Fruit fly (Drosophila melanogaster) whole organism, embryonic: ENCODE measurements around the gene CG12951.
A peak's percentile ranks its signal among the peaks of the same experiment; 100 is the strongest.

Experiments used
- Adf1 ChIP-seq: fragments of 200-800 bp; sonication (Bioruptor generic); IDR thresholded peaks from 2 replicates; pipeline ENCODE4 v1.3.6; 2022; ENCODE audit warnings: missing biosample characterization, missing genetic modification characterization
- BEAF-32 ChIP-seq: fragments of 200-800 bp; sonication (Bioruptor generic); optimal IDR thresholded peaks from 3 replicates; lab custom pipeline; 2017; ENCODE audit warnings: missing biosample characterization, missing genetic modification characterization, mild to moderate bottlenecking, moderate library complexity, missing genetic modification reagents
- CG13123 ChIP-seq: fragments of 200-800 bp; sonication (Bioruptor generic); optimal IDR thresholded peaks from 2 replicates; lab custom pipeline; 2016; ENCODE audit warnings: missing biosample characterization, missing genetic modification characterization
- CG13296 ChIP-seq: fragments of 200-800 bp; sonication (Bioruptor generic); optimal IDR thresholded peaks from 3 replicates; lab custom pipeline; 2018; ENCODE audit warnings: missing biosample characterization, mild to moderate bottlenecking, missing genetic modification characterization
- CG14667 ChIP-seq: fragments of 200-800 bp; sonication (Bioruptor generic); IDR thresholded peaks from 2 replicates; pipeline ENCODE4 v1.3.6; 2022; ENCODE audit warnings: missing biosample characterization, missing genetic modification characterization
- CG1647 ChIP-seq: fragments of 200-800 bp; sonication (Bioruptor generic); optimal IDR thresholded peaks from 3 replicates; lab custom pipeline; 2016; ENCODE audit warnings: missing biosample characterization, missing genetic modification characterization
- CG18764 ChIP-seq: fragments of 200-800 bp; sonication (Bioruptor generic); optimal IDR thresholded peaks from 3 replicates; lab custom pipeline; 2016; ENCODE audit warnings: missing biosample characterization, missing genetic modification characterization
- CG2116 ChIP-seq: fragments of 200-800 bp; sonication (Bioruptor generic); optimal IDR thresholded peaks from 3 replicates; lab custom pipeline; 2018; ENCODE audit warnings: missing biosample characterization, mild to moderate bottlenecking, missing genetic modification characterization
- CG34376 ChIP-seq: fragments of 200-800 bp; sonication (Bioruptor generic); optimal IDR thresholded peaks from 2 replicates; lab custom pipeline; 2018; ENCODE audit warnings: missing biosample characterization, mild to moderate bottlenecking, missing genetic modification characterization
- CG3838 ChIP-seq: fragments of 200-800 bp; sonication (Bioruptor generic); optimal IDR thresholded peaks from 3 replicates; lab custom pipeline; 2016; ENCODE audit warnings: missing biosample characterization, missing genetic modification characterization
- CG3847 ChIP-seq: fragments of 200-800 bp; sonication (Bioruptor generic); IDR thresholded peaks from 2 replicates; pipeline ENCODE4 v1.3.6; 2022; ENCODE audit warnings: missing biosample characterization, missing genetic modification characterization
- CG43689 ChIP-seq: fragments of 200-800 bp; sonication (Bioruptor generic); IDR thresholded peaks from 2 replicates; pipeline ENCODE4 v1.3.6; 2022; ENCODE audit warnings: missing biosample characterization, missing genetic modification characterization
- CG4707 ChIP-seq: fragments of 200-800 bp; sonication (Bioruptor generic); optimal IDR thresholded peaks from 2 replicates; lab custom pipeline; 2018; ENCODE audit warnings: missing biosample characterization, mild to moderate bottlenecking, missing genetic modification characterization, moderate library complexity
- CG6683 ChIP-seq: fragments of 200-800 bp; sonication (Bioruptor generic); optimal IDR thresholded peaks from 2 replicates; lab custom pipeline; 2017; ENCODE audit warnings: missing biosample characterization, mild to moderate bottlenecking, missing genetic modification characterization, missing genetic modification reagents
- CG6765 ChIP-seq: fragments of 200-800 bp; sonication (Bioruptor generic); optimal IDR thresholded peaks from 3 replicates; lab custom pipeline; 2017; ENCODE audit warnings: missing biosample characterization, mild to moderate bottlenecking, missing genetic modification characterization
- CG7271 ChIP-seq: fragments of 200-800 bp; sonication (Bioruptor generic); optimal IDR thresholded peaks from 2 replicates; lab custom pipeline; 2018; ENCODE audit warnings: missing biosample characterization, mild to moderate bottlenecking, missing genetic modification characterization, moderate library complexity
- CG7372 ChIP-seq: fragments of 200-800 bp; sonication (Bioruptor generic); IDR thresholded peaks from 2 replicates; pipeline ENCODE4 v1.3.6; 2022; ENCODE audit warnings: missing biosample characterization, missing genetic modification characterization
- CG9817 ChIP-seq: fragments of 200-800 bp; sonication (Bioruptor generic); optimal IDR thresholded peaks from 2 replicates; lab custom pipeline; 2018; ENCODE audit warnings: missing biosample characterization, mild to moderate bottlenecking, missing genetic modification characterization, moderate library complexity
- CHES-1-like ChIP-seq: fragments of 200-800 bp; sonication (Bioruptor generic); optimal IDR thresholded peaks from 2 replicates; lab custom pipeline; 2016; ENCODE audit warnings: missing biosample characterization, missing genetic modification characterization
- HLH3B ChIP-seq: fragments of 200-800 bp; sonication (Bioruptor generic); IDR thresholded peaks from 2 replicates; pipeline ENCODE4 v1.3.6; 2022; ENCODE audit warnings: missing biosample characterization, missing genetic modification characterization
- HLH54F ChIP-seq: fragments of 200-800 bp; sonication (Bioruptor generic); optimal IDR thresholded peaks from 3 replicates; lab custom pipeline; 2016; ENCODE audit warnings: missing biosample characterization, missing genetic modification characterization
- Hr78 ChIP-seq, 2 experiments: fragments of 200-800 bp in 1 of 2; fragments of >200 bp in 1 of 2; sonication (Bioruptor generic) in 1 of 2; optimal IDR thresholded peaks; 2 replicates each; lab custom pipeline; 2017 to 2019; ENCODE audit warnings: missing biosample characterization in 2 of 2, missing genetic modification characterization in 2 of 2, mild to moderate bottlenecking in 1 of 2, moderate library complexity in 1 of 2
- Mes4 ChIP-seq: fragments of 200-800 bp; sonication (Bioruptor generic); optimal IDR thresholded peaks from 2 replicates; lab custom pipeline; 2016; ENCODE audit warnings: missing biosample characterization, missing genetic modification characterization
- Vsx1 ChIP-seq: fragments of 200-800 bp; sonication (Bioruptor generic); optimal IDR thresholded peaks from 2 replicates; lab custom pipeline; 2017; ENCODE audit warnings: missing biosample characterization, mild to moderate bottlenecking, missing genetic modification characterization, missing genetic modification reagents
- YL-1 ChIP-seq: fragments of 200-800 bp; sonication (Bioruptor generic); optimal IDR thresholded peaks from 3 replicates; lab custom pipeline; 2017; ENCODE audit warnings: missing biosample characterization, mild to moderate bottlenecking, missing genetic modification characterization
- ash1 ChIP-seq: fragments of 200-800 bp; sonication (Bioruptor generic); optimal IDR thresholded peaks from 2 replicates; lab custom pipeline; 2018; ENCODE audit warnings: missing biosample characterization, mild to moderate bottlenecking, missing genetic modification characterization
- bigmax ChIP-seq: fragments of 200-800 bp; sonication (Bioruptor generic); optimal IDR thresholded peaks from 2 replicates; lab custom pipeline; 2018; ENCODE audit warnings: missing biosample characterization, mild to moderate bottlenecking, missing genetic modification characterization
- bowl ChIP-seq: fragments of 200-800 bp; sonication (Bioruptor generic); IDR thresholded peaks from 2 replicates; pipeline ENCODE4 v1.3.6; 2022; ENCODE audit warnings: missing biosample characterization, missing genetic modification characterization
- cg ChIP-seq: fragments of 200-800 bp; sonication (Bioruptor generic); optimal IDR thresholded peaks from 3 replicates; lab custom pipeline; 2019; ENCODE audit warnings: missing biosample characterization, mild to moderate bottlenecking, missing genetic modification characterization, moderate library complexity
- crp ChIP-seq, 2 experiments: fragments of 200-800 bp; sonication (Bioruptor generic); optimal IDR thresholded peaks; 2 replicates in 1 of 2; 3 replicates in 1 of 2; lab custom pipeline; 2017; ENCODE audit warnings: missing biosample characterization in 2 of 2, missing genetic modification characterization in 2 of 2, mild to moderate bottlenecking in 1 of 2, moderate library complexity in 1 of 2
- danr ChIP-seq: fragments of 200-800 bp; sonication (Bioruptor generic); IDR thresholded peaks from 2 replicates; pipeline ENCODE4 v1.3.6; 2022; ENCODE audit warnings: missing biosample characterization, missing genetic modification characterization
- dati ChIP-seq: fragments of 200-800 bp; sonication (Bioruptor generic); IDR thresholded peaks from 2 replicates; pipeline ENCODE4 v1.3.6; 2022; ENCODE audit warnings: missing biosample characterization, missing genetic modification characterization
- dmrt11E ChIP-seq: fragments of 200-800 bp; sonication (Bioruptor generic); optimal IDR thresholded peaks from 3 replicates; lab custom pipeline; 2018; ENCODE audit warnings: missing biosample characterization, mild to moderate bottlenecking, missing genetic modification characterization, moderate library complexity
- eyg ChIP-seq: fragments of 200-800 bp; sonication (Bioruptor generic); optimal IDR thresholded peaks from 3 replicates; lab custom pipeline; 2016; ENCODE audit warnings: missing biosample characterization, missing genetic modification characterization
- gt ChIP-seq: fragments of 200-800 bp; sonication (Bioruptor generic); IDR thresholded peaks from 2 replicates; pipeline ENCODE4 v1.3.6; 2022; ENCODE audit warnings: missing biosample characterization, missing genetic modification characterization
- inv ChIP-seq: fragments of 200-800 bp; sonication (Bioruptor generic); IDR thresholded peaks from 2 replicates; pipeline ENCODE4 v1.3.6; 2022; ENCODE audit warnings: missing biosample characterization, missing genetic modification characterization; ENCODE audit not compliant: partially characterized antibody
- jing ChIP-seq: fragments of 200-800 bp; sonication (Bioruptor generic); optimal IDR thresholded peaks from 2 replicates; lab custom pipeline; 2018; ENCODE audit warnings: missing biosample characterization, mild to moderate bottlenecking, missing genetic modification characterization
- kah ChIP-seq: fragments of 200-800 bp; sonication (Bioruptor generic); optimal IDR thresholded peaks from 2 replicates; lab custom pipeline; 2018; ENCODE audit warnings: missing biosample characterization, mild to moderate bottlenecking, missing genetic modification characterization
- mirr ChIP-seq: fragments of 200-800 bp; sonication (Bioruptor generic); optimal IDR thresholded peaks from 3 replicates; lab custom pipeline; 2018; ENCODE audit warnings: missing biosample characterization, mild to moderate bottlenecking, missing genetic modification characterization
- nerfin-1 ChIP-seq: fragments of 200-800 bp; sonication (Bioruptor generic); optimal IDR thresholded peaks from 3 replicates; lab custom pipeline; 2019; ENCODE audit warnings: missing biosample characterization, mild to moderate bottlenecking, missing genetic modification characterization, moderate library complexity
- peb ChIP-seq: fragments of 200-800 bp; sonication (Bioruptor generic); IDR thresholded peaks from 2 replicates; pipeline ENCODE4 v1.3.6; 2022; ENCODE audit warnings: missing biosample characterization, missing genetic modification characterization
- pho ChIP-seq: fragments of 200-800 bp; sonication (Bioruptor generic); optimal IDR thresholded peaks from 2 replicates; lab custom pipeline; 2016; ENCODE audit warnings: missing biosample characterization, missing genetic modification characterization
- pros ChIP-seq: fragments of 200-800 bp; sonication (Bioruptor generic); optimal IDR thresholded peaks from 3 replicates; lab custom pipeline; 2019; ENCODE audit warnings: missing biosample characterization, mild to moderate bottlenecking, missing genetic modification characterization, moderate library complexity
- ranshi ChIP-seq: fragments of 200-800 bp; sonication (Bioruptor generic); IDR thresholded peaks from 2 replicates; pipeline ENCODE4 v1.3.6; 2022; ENCODE audit warnings: missing biosample characterization, missing genetic modification characterization
- ro ChIP-seq: fragments of 200-800 bp; sonication (Bioruptor generic); IDR thresholded peaks from 2 replicates; pipeline ENCODE4 v1.3.6; 2022; ENCODE audit warnings: missing biosample characterization, missing genetic modification characterization
- slbo ChIP-seq: fragments of 200-800 bp; sonication (Bioruptor generic); IDR thresholded peaks from 2 replicates; pipeline ENCODE4 v1.3.6; 2022; ENCODE audit warnings: missing biosample characterization, missing genetic modification characterization
- sna ChIP-seq: fragments of 200-800 bp; sonication (Bioruptor generic); IDR thresholded peaks from 2 replicates; pipeline ENCODE4 v1.3.6; 2022; ENCODE audit warnings: missing biosample characterization, missing genetic modification characterization; ENCODE audit not compliant: partially characterized antibody
- stwl ChIP-seq: fragments of 200-800 bp; sonication (Bioruptor generic); optimal IDR thresholded peaks from 3 replicates; lab custom pipeline; 2018; ENCODE audit warnings: missing biosample characterization, mild to moderate bottlenecking, missing genetic modification characterization, moderate library complexity
- wor ChIP-seq: fragments of 200-800 bp; sonication (Bioruptor generic); IDR thresholded peaks from 2 replicates; pipeline ENCODE4 v1.3.6; 2022; ENCODE audit warnings: missing biosample characterization, missing genetic modification characterization

Gene CG12951

dm6 chr3R:9351415-9352379, 21.6 kb upstream of the CG12951 start (continued):
- TF ChIP-seq Mes4 (GFP tag; lab: Kevin White, UChicago) (no peak), CG4707 (no peak), inv (GFP tag; lab: Robert Waterston, UW) (no peak), eyg (GFP tag; lab: Kevin White, UChicago) (peak; percentile 72), CHES-1-like (GFP tag; lab: Kevin White, UChicago) (peak; percentile 59), CG34376 (GFP tag; lab: Kevin White, UChicago) (peak; percentile 66), slbo (GFP tag; lab: Robert Waterston, UW) (no peak), danr (GFP tag; lab: Robert Waterston, UW) (no peak), HLH3B (GFP tag; lab: Robert Waterston, UW) (no peak), BEAF-32 (GFP tag; lab: Kevin White, UChicago) (no peak), gt (GFP tag; lab: Robert Waterston, UW) (no peak), CG6765 (GFP tag; lab: Kevin White, UChicago) (peak; percentile 77), YL-1 (GFP tag; lab: Kevin White, UChicago) (no peak), nerfin-1 (no peak), pros (GFP tag; lab: Kevin White, UChicago) (no peak), CG18764 (GFP tag; lab: Kevin White, UChicago) (peak; percentile 30), pho (GFP tag; lab: Kevin White, UChicago) (peak; percentile 82), Vsx1 (GFP tag; lab: Kevin White, UChicago) (peak; percentile 65), CG3847 (GFP tag; lab: Robert Waterston, UW) (no peak), bigmax (GFP tag; lab: Kevin White, UChicago) (no peak), ro (GFP tag; lab: Robert Waterston, UW) (no peak), CG13123 (GFP tag; lab: Kevin White, UChicago) (no peak), CG3838 (GFP tag; lab: Kevin White, UChicago) (peak; percentile 31), kah (GFP tag; lab: Kevin White, UChicago) (no peak), dmrt11E (tag; lab: Kevin White, UChicago) (no peak), CG7372 (no peak), wor (GFP tag; lab: Robert Waterston, UW) (no peak), bowl (GFP tag; lab: Robert Waterston, UW) (no peak), Hr78 (GFP tag; optimal IDR thresholded peaks at IDR 0.05; lab: Kevin White, UChicago) (no peak), sna (no peak), CG2116 (peak; percentile 25), CG43689 (GFP tag; lab: Robert Waterston, UW) (no peak), stwl (tag; lab: Kevin White, UChicago) (no peak), CG1647 (GFP tag; lab: Kevin White, UChicago) (peak; percentile 23), CG6683 (GFP tag; lab: Kevin White, UChicago) (no peak), ranshi (GFP tag; lab: Robert Waterston, UW) (no peak), cg (GFP tag; lab: Kevin White, UChicago) (no peak), CG9817 (tag; lab: Kevin White, UChicago) (peak; percentile 49), dati (GFP tag; lab: Robert Waterston, UW) (no peak), jing (GFP tag; lab: Kevin White, UChicago) (peak; percentile 23), mirr (GFP tag; lab: Kevin White, UChicago) (peak; percentile 81), peb (no peak), CG7271 (tag; lab: Kevin White, UChicago) (no peak), Adf1 (GFP tag; lab: Robert Waterston, UW) (no peak), ash1 (GFP tag; lab: Kevin White, UChicago) (no peak), HLH54F (GFP tag; lab: Kevin White, UChicago) (peak; percentile 63), CG13296 (peak; percentile 38), CG14667 (no peak), crp (GFP tag; optimal IDR thresholded peaks at IDR 0.05; lab: Kevin White, UChicago) (no peak)
